Worm (Caenorhabditis elegans) whole organism, L4/young adult: ENCODE data around the gene patr-1.

Experiments used
- W03F9.2 ChIP-seq: fragments of 150-350 bp; optimal IDR thresholded peaks from 2 replicates; lab custom pipeline; 2014; ENCODE audit warnings: missing biosample characterization, missing genetic modification characterization
- dao-5 ChIP-seq: sonication (generic microtip); optimal IDR thresholded peaks from 2 replicates; lab custom pipeline; 2016; ENCODE audit warnings: missing genotype, missing genetic modification characterization, moderate library complexity, missing compliant biosample characterization
- him-1 ChIP-seq: sonication (generic microtip); optimal IDR thresholded peaks from 2 replicates; lab custom pipeline; 2016; ENCODE audit warnings: missing genotype, missing genetic modification reagents, missing genetic modification characterization, missing compliant biosample characterization

Gene patr-1

DNA sequence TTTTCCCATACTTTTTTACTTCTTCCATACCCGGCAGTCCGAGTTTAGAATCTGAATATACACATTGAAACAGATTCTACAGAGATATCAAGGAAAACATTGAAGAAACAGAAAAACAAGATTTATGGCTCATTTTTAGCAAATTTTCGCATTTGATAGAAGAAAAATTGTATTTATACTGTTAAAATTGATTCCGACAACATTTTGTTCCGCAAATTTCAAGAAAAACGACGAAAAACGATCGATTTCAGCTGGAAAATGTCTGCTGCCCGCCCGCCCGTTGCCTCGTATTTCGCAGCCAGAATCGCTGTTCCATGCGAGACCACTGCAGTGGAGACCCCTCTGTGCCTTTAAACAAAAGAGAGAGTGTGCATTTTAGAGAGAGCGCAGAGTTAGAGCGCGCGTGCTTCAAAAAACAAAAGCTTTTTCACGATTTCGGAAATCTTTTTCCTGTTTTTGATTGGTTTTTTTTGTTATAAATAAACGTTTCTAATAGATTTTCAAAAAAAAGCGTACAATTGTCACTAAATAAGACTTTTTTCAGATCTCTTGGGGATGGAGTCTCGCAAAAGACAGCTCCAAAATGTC lies at the start of gene patr-1, which contains the start of gene dna-2:
Gene patr-1 (minus strand): TSS at position 51 of the 588 bp plus-strand sequence.
Gene dna-2 (plus strand): TSS at position 538 of the 588 bp plus-strand sequence.
- TF ChIP-seq him-1 = no peak
- no peak for TF ChIP-seq dao-5 (tag; lab: Kevin White, UChicago)
- no peak for TF ChIP-seq W03F9.2

DNA sequence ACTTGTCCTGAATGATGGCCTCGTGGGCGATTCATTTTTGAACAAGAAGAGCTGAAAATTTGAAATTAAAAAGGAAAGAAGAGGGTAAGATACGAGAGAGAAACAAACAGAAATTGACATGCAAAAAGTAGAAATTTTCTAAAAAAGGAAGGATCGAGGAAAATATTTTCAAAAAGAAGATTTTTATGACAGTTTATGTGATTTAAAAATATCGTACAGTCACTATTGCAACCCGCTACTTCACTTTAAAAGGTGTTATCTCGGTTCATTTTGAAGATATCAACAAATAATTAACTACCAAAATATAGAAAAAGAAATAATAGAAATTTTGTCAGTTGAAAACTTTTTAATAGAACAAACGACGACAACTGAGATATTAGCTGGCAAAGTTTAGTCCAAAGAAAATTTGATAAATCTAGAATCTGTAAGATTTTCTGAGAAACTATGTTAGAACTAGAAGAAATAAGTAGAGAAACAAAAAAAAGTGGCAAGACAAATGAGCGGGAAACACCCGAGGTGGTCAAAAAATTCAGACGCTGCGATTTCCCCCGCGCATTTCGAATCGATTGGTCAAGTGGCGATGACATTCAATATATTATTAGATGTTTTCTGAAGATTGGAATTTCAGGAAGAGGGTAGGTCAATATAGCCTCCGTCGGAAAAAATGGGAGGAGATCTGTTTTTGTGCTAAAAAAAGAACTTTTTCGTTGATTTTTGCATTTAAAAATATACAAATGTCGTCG lies 46.0 kb upstream of the patr-1 start, which contains the start of gene Y6D1A.1:
Gene Y6D1A.1 (minus strand): TSS at position 51 of the 743 bp plus-strand sequence.
- TF ChIP-seq W03F9.2 (no peak), dao-5 (tag; lab: Kevin White, UChicago) (no peak), him-1 (no peak)

DNA sequence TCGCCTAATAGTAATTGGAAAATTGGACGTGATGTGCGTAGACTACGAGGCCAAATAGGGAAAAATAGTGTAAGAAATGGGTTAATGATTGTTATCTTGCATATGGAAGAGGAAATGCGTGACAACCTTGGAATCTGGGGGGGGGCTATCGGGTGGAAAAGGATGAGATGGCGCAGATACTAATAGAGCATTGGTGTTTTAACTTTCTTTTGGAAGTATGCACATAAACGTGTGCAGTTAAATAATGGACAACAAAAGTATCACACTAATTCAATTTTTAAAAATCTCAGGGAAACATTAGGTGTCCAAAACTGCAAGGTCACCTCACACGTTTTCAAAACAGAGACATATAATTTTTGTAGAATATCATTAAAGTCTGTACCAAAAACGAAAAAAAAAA lies 42.1 kb upstream of the patr-1 start, which contains the start of gene Y6D1A.2:
Gene Y6D1A.2 (minus strand): TSS at position 101 of the 400 bp plus-strand sequence.
- TF ChIP-seq dao-5 (tag; lab: Kevin White, UChicago) (no peak), him-1 (no peak), W03F9.2 (no peak)

- TF ChIP-seq him-1 = no peak
- TF ChIP-seq dao-5 (tag; lab: Kevin White, UChicago) = no peak
- TF ChIP-seq W03F9.2 = no peak
These were observed 38.7 kb upstream of the patr-1 start, which contains the start of gene pap-3 for ce11 chrII:11816475-11816874. TSS of gene pap-3 (minus strand) at chrII:11816575.

DNA sequence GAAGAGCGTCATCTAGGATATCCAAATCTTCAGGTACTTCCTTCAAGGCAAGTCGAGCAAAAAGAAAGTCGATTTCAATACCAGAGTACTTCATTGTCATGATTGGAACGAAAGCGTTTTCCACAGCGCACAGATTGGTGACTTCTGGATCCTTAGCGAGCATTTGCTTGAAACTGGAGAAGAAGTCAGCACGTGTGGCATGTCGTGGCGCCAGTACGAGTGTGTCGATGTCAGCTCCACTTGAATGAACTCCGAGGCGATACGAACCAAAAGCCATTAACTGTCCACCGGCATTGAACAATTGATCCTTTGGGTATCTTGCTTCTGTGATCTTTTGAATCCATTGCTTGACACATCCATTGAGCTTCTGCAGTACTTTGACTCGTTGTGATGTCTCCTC lies 38.3 kb upstream of the patr-1 start:
- TF ChIP-seq dao-5 (tag; lab: Kevin White, UChicago) (no peak), him-1 (no peak), W03F9.2 (no peak)

DNA sequence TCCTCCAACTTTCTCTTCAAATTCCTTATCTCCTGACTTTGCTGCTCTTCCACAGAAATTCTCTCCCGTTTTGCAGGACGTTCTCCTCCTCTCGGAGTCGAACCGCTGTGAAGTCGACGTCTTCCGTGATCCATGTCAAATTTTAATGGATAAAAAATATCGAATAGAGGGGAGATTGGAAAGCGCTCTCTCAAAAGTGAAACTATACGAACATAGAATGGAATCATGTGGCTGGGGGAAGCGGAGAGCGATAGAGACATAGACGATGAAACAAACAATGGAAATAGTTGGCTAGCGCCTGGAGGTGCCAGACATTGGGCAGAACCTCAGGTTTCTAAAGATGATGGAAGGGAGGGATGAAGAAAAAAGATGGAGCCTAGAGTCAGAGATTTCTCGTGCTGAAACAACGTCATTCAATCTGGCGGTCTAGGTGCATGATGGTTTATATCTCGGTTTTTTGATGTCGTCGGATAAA lies 36.2 kb upstream of the patr-1 start, which contains the start of gene F43G6.8:
Gene F43G6.8 (minus strand): TSS at position 198 of the 475 bp plus-strand sequence.
- TF ChIP-seq him-1 (no peak), dao-5 (tag; lab: Kevin White, UChicago) (no peak), W03F9.2 (no peak)

DNA sequence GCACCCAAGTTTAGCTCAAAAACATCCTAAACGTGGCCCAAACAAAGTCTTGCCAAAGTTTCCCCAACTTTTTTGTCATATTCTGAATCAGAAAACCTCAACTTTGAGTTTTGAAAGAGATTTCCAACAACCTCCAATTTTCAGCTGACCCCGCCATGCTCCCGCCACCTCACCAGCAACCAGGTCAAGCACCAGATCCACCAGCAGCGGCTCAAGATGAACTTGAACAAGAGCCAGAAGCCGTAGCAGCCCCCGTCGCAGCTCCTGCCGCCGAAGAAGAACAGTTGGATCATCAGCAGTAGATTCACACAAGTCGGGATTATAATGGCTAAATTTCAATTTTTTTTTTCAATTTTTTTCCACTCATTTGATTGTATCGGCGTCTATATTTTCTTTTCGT lies 33.5 kb upstream of the patr-1 start:
- TF ChIP-seq dao-5 (tag; lab: Kevin White, UChicago) (no peak), him-1 (no peak), W03F9.2 (no peak)

ce11 chrII:11810436-11810835 lies 32.7 kb upstream of the patr-1 start, which contains the start of gene F43G6.7:
TSS of gene F43G6.7 (plus strand) at chrII:11810790.
- TF ChIP-seq dao-5 (tag; lab: Kevin White, UChicago) (no peak), W03F9.2 (no peak), him-1 (no peak)

ce11 chrII:11808979-11809378 lies 31.2 kb upstream of the patr-1 start, which contains the start of gene F43G6.10:
TSS of gene F43G6.10 (plus strand) at chrII:11809349.
- no peak for TF ChIP-seq dao-5 (tag; lab: Kevin White, UChicago)
- TF ChIP-seq him-1 = no peak
- TF ChIP-seq W03F9.2 = no peak

DNA sequence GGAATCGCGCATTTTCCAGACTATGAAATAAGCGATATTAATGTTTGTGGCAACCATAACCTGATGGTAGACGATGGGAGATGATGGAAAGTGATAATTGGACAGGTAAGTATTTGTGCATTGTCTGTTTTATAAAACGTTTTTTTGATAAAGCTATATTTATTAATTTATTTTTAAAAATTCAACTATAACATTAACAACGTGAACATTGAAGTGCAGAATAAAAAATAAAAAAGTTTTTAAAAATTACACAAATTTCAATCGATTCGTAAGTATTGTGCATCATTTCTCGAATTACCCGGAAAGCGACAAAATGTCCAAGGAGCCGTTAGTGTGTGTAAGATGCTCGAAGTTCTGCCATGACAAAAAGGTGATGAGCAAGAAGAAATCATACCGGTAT lies 28.5 kb upstream of the patr-1 start, which contains the start of gene jmjd-1.1:
Gene jmjd-1.1 (plus strand): TSS at position 301 of the 400 bp plus-strand sequence.
- no peak for TF ChIP-seq him-1
- TF ChIP-seq W03F9.2 = no peak
- TF ChIP-seq dao-5 (tag; lab: Kevin White, UChicago) = no peak

- TF ChIP-seq him-1 = no peak
- no peak for TF ChIP-seq dao-5 (tag; lab: Kevin White, UChicago)
- no peak for TF ChIP-seq W03F9.2
These were observed 24.7 kb upstream of the patr-1 start, which contains the start of gene F43G6.17 for ce11 chrII:11802451-11802850. TSS of gene F43G6.17 (plus strand) at chrII:11802751.

ce11 chrII:11798737-11799136 lies 21.0 kb upstream of the patr-1 start, which contains the start of gene hda-5:
TSS of gene hda-5 (plus strand) at chrII:11799037.
- TF ChIP-seq W03F9.2 = no peak
- no peak for TF ChIP-seq dao-5 (tag; lab: Kevin White, UChicago)
- no peak for TF ChIP-seq him-1

- no peak for TF ChIP-seq him-1
- TF ChIP-seq dao-5 (tag; lab: Kevin White, UChicago) = no peak
- no peak for TF ChIP-seq W03F9.2
These were observed 19.5 kb upstream of the patr-1 start for ce11 chrII:11797194-11797593.

DNA sequence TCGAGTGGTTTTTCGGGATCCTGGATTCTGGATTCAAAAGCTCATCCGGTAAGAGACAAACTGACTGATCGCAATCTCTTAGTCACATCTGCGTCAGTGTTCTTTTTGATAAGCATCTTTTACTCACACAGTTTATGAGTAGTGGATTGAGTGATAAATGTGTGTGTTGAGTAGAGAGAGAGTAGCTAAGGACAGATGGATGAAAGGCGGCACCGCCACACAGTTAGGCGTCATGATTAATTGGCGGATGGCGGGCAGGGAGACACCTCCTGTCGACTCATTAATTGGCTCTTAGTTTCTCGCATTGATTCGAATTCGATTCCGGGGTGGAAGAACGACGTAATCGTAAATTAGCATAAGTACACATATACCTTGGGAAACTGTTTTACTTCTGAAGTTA lies 16.6 kb upstream of the patr-1 start:
- TF ChIP-seq dao-5 (tag; lab: Kevin White, UChicago) = no peak
- no peak for TF ChIP-seq him-1
- no peak for TF ChIP-seq W03F9.2
